Worm (Caenorhabditis elegans) whole organism, L4/young adult: ENCODE results near the gene F54F7.10.
A peak's percentile ranks its signal among the peaks of the same experiment; 100 is the strongest.

Source experiments
- W03F9.2 ChIP-seq: fragments of 150-350 bp; optimal IDR thresholded peaks from 2 replicates; lab custom pipeline; 2014; ENCODE audit warnings: missing biosample characterization, missing genetic modification characterization
- dao-5 ChIP-seq: sonication (generic microtip); optimal IDR thresholded peaks from 2 replicates; lab custom pipeline; 2016; ENCODE audit warnings: missing genotype, missing genetic modification characterization, moderate library complexity, missing compliant biosample characterization
- him-1 ChIP-seq: sonication (generic microtip); optimal IDR thresholded peaks from 2 replicates; lab custom pipeline; 2016; ENCODE audit warnings: missing genotype, missing genetic modification reagents, missing genetic modification characterization, missing compliant biosample characterization

Gene F54F7.10

ce11 chrX:11852494-11852893, 10.9 kb upstream of the F54F7.10 start, which contains the start of gene xtr-1:
Gene xtr-1, plus strand, starts transcription at chrX:11852794.
- TF ChIP-seq dao-5 (tag; lab: Kevin White, UChicago) (no peak), him-1 (tag; lab: Kevin White, UChicago) (no peak), W03F9.2 (tag; lab: Kevin White, UChicago) (no peak)

ce11 chrX:11854432-11854831, 9.0 kb upstream of the F54F7.10 start:
- TF ChIP-seq him-1 (tag; lab: Kevin White, UChicago): no peak
- TF ChIP-seq W03F9.2 (tag; lab: Kevin White, UChicago): no peak
- TF ChIP-seq dao-5 (tag; lab: Kevin White, UChicago): no peak

- TF ChIP-seq dao-5 (tag; lab: Kevin White, UChicago) (no peak), W03F9.2 (tag; lab: Kevin White, UChicago) (no peak), him-1 (tag; lab: Kevin White, UChicago) (no peak)
Observed at ce11 chrX:11854903-11855302, 8.5 kb upstream of the F54F7.10 start, which contains the start of gene F54F7.8. Gene F54F7.8, minus strand, starts transcription at chrX:11855003.

- no peak for TF ChIP-seq W03F9.2 (tag; lab: Kevin White, UChicago)
- TF ChIP-seq him-1 (tag; lab: Kevin White, UChicago): no peak
- no peak for TF ChIP-seq dao-5 (tag; lab: Kevin White, UChicago)
Observed at ce11 chrX:11856214-11856613, 7.2 kb upstream of the F54F7.10 start.

ce11 chrX:11857178-11857577, 6.2 kb upstream of the F54F7.10 start, which contains the start of gene mes-1:
Gene mes-1, plus strand, starts transcription at chrX:11857478.
- no peak for TF ChIP-seq dao-5 (tag; lab: Kevin White, UChicago)
- no peak for TF ChIP-seq him-1 (tag; lab: Kevin White, UChicago)
- no peak for TF ChIP-seq W03F9.2 (tag; lab: Kevin White, UChicago)

DNA sequence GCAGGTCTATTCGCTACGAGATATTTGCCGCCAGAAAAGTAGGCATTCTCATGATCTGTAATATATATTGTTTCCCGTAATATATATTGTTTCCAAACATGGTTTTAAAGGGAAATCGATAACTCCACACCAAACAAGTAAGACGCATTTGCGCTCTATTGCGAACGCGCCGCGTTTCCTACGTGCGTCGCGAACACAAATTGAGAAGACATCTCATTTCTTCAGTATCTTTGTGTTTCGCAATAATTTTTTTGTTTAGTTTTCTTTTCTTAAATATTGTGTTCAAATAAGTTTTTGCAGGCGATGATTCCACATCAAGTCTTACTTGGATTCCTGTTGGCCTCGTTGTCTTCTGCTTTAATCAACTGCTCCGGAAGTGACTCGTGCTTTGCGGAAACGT, 1.7 kb downstream of the F54F7.10 start, which contains the start of gene F54F7.6:
Gene F54F7.6, plus strand, starts transcription at position 301 of the 400 bp plus-strand sequence.
- TF ChIP-seq him-1 (tag; lab: Kevin White, UChicago) (no peak), W03F9.2 (tag; lab: Kevin White, UChicago) (no peak), dao-5 (tag; lab: Kevin White, UChicago) (no peak)

- no peak for TF ChIP-seq him-1 (tag; lab: Kevin White, UChicago)
- TF ChIP-seq dao-5 (tag; lab: Kevin White, UChicago): no peak
- TF ChIP-seq W03F9.2 (tag; lab: Kevin White, UChicago): no peak
Observed at ce11 chrX:11869260-11869659, 5.9 kb downstream of the F54F7.10 start, which contains the start of gene dot-1.2. Gene dot-1.2, minus strand, starts transcription at chrX:11869360.

- no peak for TF ChIP-seq W03F9.2 (tag; lab: Kevin White, UChicago)
- no peak for TF ChIP-seq dao-5 (tag; lab: Kevin White, UChicago)
- TF ChIP-seq him-1 (tag; lab: Kevin White, UChicago): no peak
Observed at ce11 chrX:11870393-11870792, 7.0 kb downstream of the F54F7.10 start.

ce11 chrX:11872210-11872609, 8.8 kb downstream of the F54F7.10 start:
- TF ChIP-seq him-1 (tag; lab: Kevin White, UChicago): no peak
- TF ChIP-seq dao-5 (tag; lab: Kevin White, UChicago): peak; percentile 11

DNA sequence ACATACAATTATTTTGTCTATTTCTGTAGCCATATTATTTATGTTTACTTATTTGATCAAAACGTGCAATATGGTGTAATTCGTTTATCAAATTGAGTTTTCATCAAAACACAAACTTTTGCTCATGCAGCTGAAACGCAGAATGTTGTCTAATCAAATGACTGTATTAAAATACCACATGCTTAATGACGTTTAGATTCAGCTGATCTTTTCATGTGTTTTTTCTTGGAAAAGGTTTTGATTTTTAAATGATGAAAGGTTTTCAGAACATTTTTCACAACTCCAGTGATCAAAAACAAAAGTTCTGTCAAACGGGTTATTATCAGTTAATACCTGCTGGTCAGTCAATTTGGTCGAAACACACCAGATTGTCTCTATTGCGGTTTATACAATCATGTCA, 11.9 kb downstream of the F54F7.10 start, which contains the start of gene Y62H9A.1:
Gene Y62H9A.1, plus strand, starts transcription at position 282 of the 400 bp plus-strand sequence.
- no peak for TF ChIP-seq dao-5 (tag; lab: Kevin White, UChicago)
- no peak for TF ChIP-seq W03F9.2 (tag; lab: Kevin White, UChicago)

DNA sequence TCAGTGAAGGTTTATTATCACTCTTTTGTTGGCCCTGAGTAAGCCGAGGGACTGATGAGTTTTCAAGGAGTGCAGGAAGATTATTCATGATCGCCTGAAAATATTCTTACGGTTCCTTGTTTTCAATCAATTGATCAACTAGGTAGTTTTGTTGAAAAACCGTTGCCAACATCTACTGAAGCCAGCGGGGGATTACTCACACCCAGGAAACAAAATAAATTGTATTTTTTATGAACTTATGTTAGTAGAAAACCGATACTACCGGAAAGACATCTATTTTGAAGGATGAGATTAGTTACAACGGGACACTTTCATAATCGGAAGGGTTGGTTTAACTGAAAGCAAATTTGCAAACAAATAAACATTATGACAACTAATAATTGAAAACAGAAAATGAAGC, 14.7 kb downstream of the F54F7.10 start, which contains the start of gene Y62H9A.2:
Gene Y62H9A.2, minus strand, starts transcription at position 101 of the 400 bp plus-strand sequence.
- TF ChIP-seq W03F9.2 (tag; lab: Kevin White, UChicago) (no peak), him-1 (tag; lab: Kevin White, UChicago) (no peak), dao-5 (tag; lab: Kevin White, UChicago) (no peak)

- no peak for TF ChIP-seq W03F9.2 (tag; lab: Kevin White, UChicago)
Observed at ce11 chrX:11879871-11880270, 16.5 kb downstream of the F54F7.10 start, which contains the start of the genes Y62H9A.3 and Y62H9A.4. Gene Y62H9A.3, minus strand, starts transcription at chrX:11879971. Gene Y62H9A.4, plus strand, starts transcription at chrX:11880126.

- TF ChIP-seq W03F9.2 (tag; lab: Kevin White, UChicago): no peak
Observed at ce11 chrX:11882800-11883199, 19.4 kb downstream of the F54F7.10 start, which contains the start of the genes Y62H9A.5 and ule-5. Gene Y62H9A.5, minus strand, starts transcription at chrX:11882900. Gene ule-5, plus strand, starts transcription at chrX:11883127.

DNA sequence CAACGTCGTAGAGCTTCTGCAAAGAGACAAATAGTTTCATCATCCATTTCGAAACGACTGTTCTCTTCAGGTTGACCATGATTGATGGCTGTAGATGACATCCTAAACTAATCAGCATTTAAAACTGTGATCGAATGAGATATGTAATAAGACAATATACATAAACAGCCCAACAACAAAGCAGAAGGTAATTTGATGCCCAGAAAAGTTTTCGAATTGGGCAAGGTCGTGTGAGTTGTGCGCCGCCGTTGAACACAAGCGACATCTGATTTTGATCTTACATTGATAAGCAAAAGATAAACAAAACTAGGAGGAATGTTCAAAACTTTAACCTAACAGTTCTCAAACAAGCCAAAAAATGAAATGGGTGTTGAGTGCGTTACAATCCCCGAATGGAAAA, 22.2 kb downstream of the F54F7.10 start, which contains the start of gene Y62H9A.7:
Gene Y62H9A.7, minus strand, starts transcription at position 101 of the 400 bp plus-strand sequence.
- TF ChIP-seq W03F9.2 (tag; lab: Kevin White, UChicago): no peak
- TF ChIP-seq him-1 (tag; lab: Kevin White, UChicago): no peak
- TF ChIP-seq dao-5 (tag; lab: Kevin White, UChicago): no peak
